Worm (Caenorhabditis elegans) whole organism, young adult: Measurements from ENCODE around the gene F44G4.5.

Source experiments
- B0035.1 ChIP-seq: sonication (generic microtip); optimal IDR thresholded peaks from 2 replicates; lab custom pipeline; 2016; ENCODE audit warnings: missing genetic modification characterization, mild to moderate bottlenecking, missing compliant biosample characterization, missing genotype, missing genetic modification reagents
- D2030.7 ChIP-seq: fragments of 200-800 bp; sonication (Bioruptor generic); IDR thresholded peaks from 2 replicates; pipeline ENCODE4 v1.3.6; 2022; ENCODE audit warnings: missing genetic modification reagents, missing genetic modification characterization, missing compliant biosample characterization
- F33H1.4 ChIP-seq: fragments of 200-800 bp; sonication (Bioruptor generic); IDR thresholded peaks from 2 replicates; pipeline ENCODE4 v1.3.6; 2022; ENCODE audit warnings: missing genetic modification reagents, missing genetic modification characterization, missing compliant biosample characterization
- F39B2.1 ChIP-seq: fragments of 200-800 bp; sonication (Bioruptor generic); IDR thresholded peaks from 2 replicates; pipeline ENCODE4 v1.3.6; 2022; ENCODE audit warnings: missing genetic modification reagents, missing genetic modification characterization, missing compliant biosample characterization
- F49E8.2 ChIP-seq: sonication (generic microtip); optimal IDR thresholded peaks from 3 replicates; lab custom pipeline; 2017; ENCODE audit warnings: missing genetic modification characterization, mild to moderate bottlenecking, missing compliant biosample characterization, antibody characterized with exemption, moderate library complexity; ENCODE audit not compliant: insufficient read depth
- F57A8.1 ChIP-seq: fragments of 200-800 bp; sonication (Bioruptor generic); optimal IDR thresholded peaks from 2 replicates; lab custom pipeline; 2018; ENCODE audit warnings: mild to moderate bottlenecking, missing genetic modification characterization, moderate library complexity, missing compliant biosample characterization
- T07F8.4 ChIP-seq: sonication (generic microtip); optimal IDR thresholded peaks from 2 replicates; lab custom pipeline; 2016; ENCODE audit warnings: mild to moderate bottlenecking, missing genetic modification characterization, moderate library complexity, missing compliant biosample characterization
- T26A5.8 ChIP-seq: sonication (generic microtip); optimal IDR thresholded peaks from 2 replicates; lab custom pipeline; 2016; ENCODE audit warnings: missing genetic modification characterization, missing compliant biosample characterization
- Y79H2A.3 ChIP-seq: fragments of 200-800 bp; sonication (Bioruptor generic); conservative IDR thresholded peaks from 2 replicates; pipeline ENCODE4 v1.3.6; 2022; ENCODE audit warnings: missing genetic modification reagents, missing genetic modification characterization, missing compliant biosample characterization
- Y95B8A.8 ChIP-seq: fragments of 200-800 bp; sonication (Bioruptor generic); IDR thresholded peaks from 2 replicates; pipeline ENCODE4 v1.3.6; 2022; ENCODE audit warnings: missing genetic modification reagents, missing genetic modification characterization, missing compliant biosample characterization
- aptf-2 ChIP-seq: fragments of 200-800 bp; sonication (Bioruptor generic); conservative IDR thresholded peaks from 2 replicates; pipeline ENCODE4 v1.3.6; 2022; ENCODE audit warnings: missing genetic modification reagents, missing genetic modification characterization, missing compliant biosample characterization
- athp-1 ChIP-seq: sonication (generic microtip); optimal IDR thresholded peaks from 2 replicates; lab custom pipeline; 2017; ENCODE audit warnings: mild to moderate bottlenecking, missing genetic modification characterization, missing compliant biosample characterization
- attf-3 ChIP-seq: fragments of 200-800 bp; sonication (Bioruptor generic); conservative IDR thresholded peaks from 2 replicates; pipeline ENCODE4 v1.3.6; 2022; ENCODE audit warnings: missing genetic modification reagents, missing genetic modification characterization, missing compliant biosample characterization
- attf-5 ChIP-seq: fragments of 200-800 bp; sonication (Bioruptor generic); optimal IDR thresholded peaks from 2 replicates; lab custom pipeline; 2018; ENCODE audit warnings: mild to moderate bottlenecking, missing genetic modification characterization, missing compliant biosample characterization
- bed-2 ChIP-seq: fragments of 200-800 bp; sonication (Bioruptor generic); IDR thresholded peaks from 2 replicates; pipeline ENCODE4 v1.3.6; 2022; ENCODE audit warnings: missing genetic modification reagents, missing genetic modification characterization, missing compliant biosample characterization
- ceh-27 ChIP-seq: fragments of 200-800 bp; sonication (Bioruptor generic); optimal IDR thresholded peaks from 2 replicates; lab custom pipeline; 2018; ENCODE audit warnings: mild to moderate bottlenecking, missing genetic modification characterization, moderate library complexity, missing compliant biosample characterization
- ceh-58 ChIP-seq: fragments of 200-800 bp; sonication (Bioruptor generic); IDR thresholded peaks from 2 replicates; pipeline ENCODE4 v1.3.6; 2022; ENCODE audit warnings: missing genetic modification characterization, missing compliant biosample characterization
- ceh-79 ChIP-seq: sonication (generic microtip); optimal IDR thresholded peaks from 2 replicates; lab custom pipeline; 2017; ENCODE audit warnings: mild to moderate bottlenecking, missing genetic modification characterization, missing compliant biosample characterization
- ceh-91 ChIP-seq: fragments of 200-800 bp; sonication (Bioruptor generic); IDR thresholded peaks from 2 replicates; pipeline ENCODE4 v1.3.6; 2022; ENCODE audit warnings: missing genetic modification reagents, missing genetic modification characterization, missing compliant biosample characterization
- chd-7 ChIP-seq: sonication (generic microtip); optimal IDR thresholded peaks from 2 replicates; lab custom pipeline; 2016; ENCODE audit warnings: mild to moderate bottlenecking, missing genetic modification characterization, moderate library complexity, missing compliant biosample characterization
- efl-1 ChIP-seq: fragments of 150-350 bp; optimal IDR thresholded peaks from 2 replicates; lab custom pipeline; 2014; ENCODE audit warnings: missing biosample characterization, missing genetic modification reagents, missing genetic modification characterization
- egl-44 ChIP-seq: fragments of 200-800 bp; sonication (Bioruptor generic); IDR thresholded peaks from 2 replicates; pipeline ENCODE4 v1.3.6; 2022; ENCODE audit warnings: missing genetic modification reagents, missing genetic modification characterization, missing compliant biosample characterization
- egrh-3 ChIP-seq: fragments of 200-800 bp; sonication (Bioruptor generic); IDR thresholded peaks from 2 replicates; pipeline ENCODE4 v1.3.6; 2022; ENCODE audit warnings: missing genetic modification reagents, missing genetic modification characterization, missing compliant biosample characterization
- ets-4 ChIP-seq: fragments of 200-800 bp; sonication (Bioruptor generic); optimal IDR thresholded peaks from 2 replicates; lab custom pipeline; 2018; ENCODE audit warnings: mild to moderate bottlenecking, missing genetic modification characterization, missing compliant biosample characterization
- him-1 ChIP-seq: sonication (generic microtip); optimal IDR thresholded peaks from 2 replicates; lab custom pipeline; 2016; ENCODE audit warnings: missing genotype, missing genetic modification reagents, missing genetic modification characterization, missing compliant biosample characterization
- hmg-1.2 ChIP-seq: fragments of 200-800 bp; sonication (Bioruptor generic); IDR thresholded peaks from 2 replicates; pipeline ENCODE4 v1.3.6; 2022; ENCODE audit warnings: missing genetic modification reagents, missing genetic modification characterization, missing compliant biosample characterization
- hsf-1 ChIP-seq: fragments of 200-800 bp; sonication (Bioruptor generic); IDR thresholded peaks from 2 replicates; pipeline ENCODE4 v1.3.6; 2022; ENCODE audit warnings: missing genetic modification reagents, missing genetic modification characterization, missing compliant biosample characterization
- let-526 ChIP-seq: fragments of 200-800 bp; sonication (Bioruptor generic); IDR thresholded peaks from 2 replicates; pipeline ENCODE4 v1.3.6; 2022; ENCODE audit warnings: missing genetic modification reagents, missing genetic modification characterization, missing compliant biosample characterization
- lin-26 ChIP-seq: fragments of 200-800 bp; sonication (Bioruptor generic); IDR thresholded peaks from 2 replicates; pipeline ENCODE4 v1.3.6; 2022; ENCODE audit warnings: missing genetic modification reagents, missing genetic modification characterization, missing compliant biosample characterization
- lin-35 ChIP-seq, 3 experiments: fragments of 150-350 bp in 2 of 3; sonication (generic microtip) in 1 of 3; optimal IDR thresholded peaks; 2 replicates each; lab custom pipeline; 2014 to 2018; ENCODE audit warnings: missing biosample characterization in 3 of 3, missing genetic modification characterization in 3 of 3, missing genetic modification reagents in 3 of 3
- lin-40 ChIP-seq: sonication (generic microtip); optimal IDR thresholded peaks from 2 replicates; lab custom pipeline; 2016; ENCODE audit warnings: missing genetic modification characterization, mild to moderate bottlenecking, missing compliant biosample characterization, missing genotype, missing genetic modification reagents
- lin-54 ChIP-seq: fragments of 200-800 bp; sonication (Bioruptor generic); optimal IDR thresholded peaks from 2 replicates; lab custom pipeline; 2018; ENCODE audit warnings: mild to moderate bottlenecking, missing genetic modification characterization, missing compliant biosample characterization
- lsy-27 ChIP-seq: sonication (generic microtip); optimal IDR thresholded peaks from 2 replicates; lab custom pipeline; 2017; ENCODE audit warnings: missing genetic modification characterization, mild to moderate bottlenecking, missing compliant biosample characterization, antibody characterized with exemption, missing genotype, borderline replicate concordance; ENCODE audit not compliant: insufficient read depth
- madf-3 ChIP-seq: fragments of 200-800 bp; sonication (Bioruptor generic); IDR thresholded peaks from 2 replicates; pipeline ENCODE4 v1.3.6; 2022; ENCODE audit warnings: missing genetic modification reagents, missing genetic modification characterization, missing compliant biosample characterization
- mcd-1 ChIP-seq: fragments of 200-800 bp; sonication (Bioruptor generic); IDR thresholded peaks from 2 replicates; pipeline ENCODE4 v1.3.6; 2022; ENCODE audit warnings: missing genetic modification reagents, missing genetic modification characterization, missing compliant biosample characterization
- nfyb-1 ChIP-seq: fragments of 200-800 bp; sonication (Bioruptor generic); IDR thresholded peaks from 2 replicates; pipeline ENCODE4 v1.3.6; 2022; ENCODE audit warnings: missing genetic modification reagents, missing genetic modification characterization, missing compliant biosample characterization
- nhr-27 ChIP-seq: fragments of 200-800 bp; sonication (Bioruptor generic); optimal IDR thresholded peaks from 2 replicates; lab custom pipeline; 2018; ENCODE audit warnings: mild to moderate bottlenecking, missing genetic modification characterization, moderate library complexity, missing compliant biosample characterization
- nhr-80 ChIP-seq: sonication (generic microtip); optimal IDR thresholded peaks from 2 replicates; lab custom pipeline; 2016; ENCODE audit warnings: missing genetic modification characterization, missing compliant biosample characterization
- pha-4 ChIP-seq: fragments of 150-350 bp; sonication (generic microtip); optimal IDR thresholded peaks from 2 replicates; lab custom pipeline; 2014; ENCODE audit warnings: missing biosample characterization, missing genetic modification reagents, missing genetic modification characterization
- rec-8 ChIP-seq, 2 experiments: sonication (generic microtip); optimal IDR thresholded peaks; 2 replicates each; lab custom pipeline; 2016; ENCODE audit warnings: mild to moderate bottlenecking in 2 of 2, missing genetic modification characterization in 2 of 2, missing genetic modification reagents in 2 of 2, missing genotype in 2 of 2, missing biosample characterization in 1 of 2, missing compliant biosample characterization in 1 of 2, moderate library complexity in 1 of 2
- snpc-1.1 ChIP-seq: sonication (generic microtip); optimal IDR thresholded peaks from 2 replicates; lab custom pipeline; 2017; ENCODE audit warnings: missing genetic modification characterization, mild to moderate bottlenecking, missing compliant biosample characterization, antibody characterized with exemption, moderate library complexity, missing genotype, missing genetic modification reagents; ENCODE audit not compliant: insufficient read depth
- somi-1 ChIP-seq: fragments of 200-800 bp; sonication (Bioruptor generic); optimal IDR thresholded peaks from 2 replicates; lab custom pipeline; 2018; ENCODE audit warnings: mild to moderate bottlenecking, missing genetic modification characterization, missing compliant biosample characterization
- tbp1 ChIP-seq: fragments of 200-800 bp; sonication (Bioruptor generic); optimal IDR thresholded peaks from 2 replicates; lab custom pipeline; 2018; ENCODE audit warnings: mild to moderate bottlenecking, missing genetic modification characterization, missing compliant biosample characterization
- tlf-1 ChIP-seq: fragments of 200-800 bp; sonication (Bioruptor generic); optimal IDR thresholded peaks from 2 replicates; lab custom pipeline; 2018; ENCODE audit warnings: mild to moderate bottlenecking, missing genetic modification characterization, missing compliant biosample characterization
- xnd-1 ChIP-seq: sonication (generic microtip); optimal IDR thresholded peaks from 2 replicates; lab custom pipeline; 2016; ENCODE audit warnings: missing genotype, missing genetic modification reagents, missing genetic modification characterization, missing compliant biosample characterization
- ztf-28 ChIP-seq: fragments of 200-800 bp; sonication (Bioruptor generic); IDR thresholded peaks from 2 replicates; pipeline ENCODE4 v1.3.6; 2022; ENCODE audit warnings: missing genetic modification reagents, missing genetic modification characterization, missing compliant biosample characterization

The F44G4.5 gene

ce11 chrII:8969251-8970183, 30.7 kb downstream of the F44G4.5 start, which contains the start of the genes szy-20 and C18E9.5 (continued):
- TF ChIP-seq nhr-80 (peak; percentile 72), ceh-79 (no peak), hsf-1 (no peak), madf-3 (GFP tag; lab: Robert Waterston, UW) (0 out of 2 replicates have a peak, but pooled peaks have one; percentile 56), lin-54 (GFP tag; lab: Kevin White, UChicago) (peak; percentile 93), D2030.7 (GFP tag; lab: Robert Waterston, UW) (peak; percentile 73), tlf-1 (GFP tag; lab: Kevin White, UChicago) (no peak), egl-44 (GFP tag; lab: Robert Waterston, UW) (no peak), F57A8.1 (GFP tag; lab: Kevin White, UChicago) (no peak), lin-40 (tag; lab: Kevin White, UChicago) (peak; percentile 71), xnd-1 (tag; lab: Kevin White, UChicago) (peak; percentile 84), nhr-27 (no peak), lin-26 (GFP tag; lab: Robert Waterston, UW) (no peak), T26A5.8 (tag; lab: Kevin White, UChicago) (no peak), lsy-27 (tag; lab: Kevin White, UChicago) (no peak), Y79H2A.3 (GFP tag; lab: Robert Waterston, UW) (no peak), F49E8.2 (tag; lab: Kevin White, UChicago) (peak; percentile 79), tbp1 (peak; percentile 10), ztf-28 (GFP tag; lab: Robert Waterston, UW) (peak; percentile 33; the same call in 1 of the 2 replicates), ceh-58 (GFP tag; lab: Robert Waterston, UW) (no peak), pha-4 (no peak), efl-1 (peak; percentile 62), attf-3 (GFP tag; lab: Robert Waterston, UW) (peak; percentile 75), lin-35 (GFP tag; optimal IDR thresholded peaks at IDR 0.05; lab: Kevin White, UChicago) (peak; percentile 28 to 96 (median 73)), rec-8 (tag; optimal IDR thresholded peaks at IDR 0.05; lab: Kevin White, UChicago) (no peak), ceh-91 (GFP tag; lab: Robert Waterston, UW) (peak; percentile 58), athp-1 (tag; lab: Kevin White, UChicago) (peak; percentile 41), mcd-1 (GFP tag; lab: Robert Waterston, UW) (peak; percentile 81), B0035.1 (tag; lab: Kevin White, UChicago) (no peak), him-1 (tag; lab: Kevin White, UChicago) (peak; percentile 46), ceh-27 (GFP tag; lab: Kevin White, UChicago) (no peak), Y95B8A.8 (GFP tag; lab: Robert Waterston, UW) (0 out of 2 replicates have a peak, but pooled peaks have one; percentile 33), egrh-3 (GFP tag; lab: Robert Waterston, UW) (no peak), F33H1.4 (GFP tag; lab: Robert Waterston, UW) (peak; percentile 66), T07F8.4 (no peak), bed-2 (no peak), let-526 (GFP tag; lab: Robert Waterston, UW) (no peak), nfyb-1 (GFP tag; lab: Robert Waterston, UW) (0 out of 2 replicates have a peak, but pooled peaks have one; percentile 49), ets-4 (GFP tag; lab: Kevin White, UChicago) (no peak), chd-7 (tag; lab: Kevin White, UChicago) (no peak), F39B2.1 (no peak), aptf-2 (no peak), hmg-1.2 (peak; percentile 47), snpc-1.1 (tag; lab: Kevin White, UChicago) (peak; percentile 26), attf-5 (peak; percentile 67), somi-1 (GFP tag; lab: Kevin White, UChicago) (no peak)
